Fruit fly (Drosophila melanogaster) whole organism, wandering third instar larva: ENCODE data around the gene CG33969.

ENCODE experiments used
- Abd-B ChIP-seq: fragments of >200 bp; optimal IDR thresholded peaks from 2 replicates; lab custom pipeline; 2017; ENCODE audit warnings: missing biosample characterization, missing genetic modification characterization
- CG9705 ChIP-seq: fragments of 200-800 bp; sonication (Bioruptor generic); optimal IDR thresholded peaks from 2 replicates; lab custom pipeline; 2018; ENCODE audit warnings: missing biosample characterization, mild to moderate bottlenecking, missing genetic modification characterization
- CrebA ChIP-seq: fragments of 200-800 bp; sonication (Bioruptor generic); optimal IDR thresholded peaks from 2 replicates; lab custom pipeline; 2016; ENCODE audit warnings: missing biosample characterization, mild to moderate bottlenecking, missing genetic modification characterization, borderline replicate concordance
- Dfd ChIP-seq: fragments of >200 bp; optimal IDR thresholded peaks from 2 replicates; lab custom pipeline; 2017; ENCODE audit warnings: missing biosample characterization, missing genetic modification characterization
- Dif ChIP-seq: fragments of 200-275, 200-300 bp; sonication (Bioruptor generic); optimal IDR thresholded peaks from 2 replicates; lab custom pipeline; 2018; ENCODE audit warnings: missing biosample characterization, missing genetic modification characterization; ENCODE audit not compliant: partially characterized antibody
- Myc ChIP-seq: fragments of >200 bp; optimal IDR thresholded peaks from 2 replicates; lab custom pipeline; 2017
- pan ChIP-seq: fragments of >200 bp; optimal IDR thresholded peaks from 2 replicates; lab custom pipeline; 2017
- psq ChIP-seq: fragments of 200-800 bp; sonication (Bioruptor generic); optimal IDR thresholded peaks from 3 replicates; lab custom pipeline; 2017; ENCODE audit warnings: missing biosample characterization, mild to moderate bottlenecking, missing genetic modification characterization, moderate library complexity
- usp ChIP-seq: fragments of >200 bp; optimal IDR thresholded peaks from 2 replicates; lab custom pipeline; 2017; ENCODE audit warnings: missing biosample characterization, missing genetic modification characterization

- no peak for TF ChIP-seq Abd-B (GFP tag; lab: Kevin White, UChicago)
- TF ChIP-seq Dif (GFP tag; lab: Kevin White, UChicago) = no peak
- no peak for TF ChIP-seq usp (GFP tag; lab: Kevin White, UChicago)
- no peak for TF ChIP-seq CG9705 (GFP tag; lab: Kevin White, UChicago)
- no peak for TF ChIP-seq CrebA (GFP tag; lab: Kevin White, UChicago)
- no peak for TF ChIP-seq psq (GFP tag; lab: Kevin White, UChicago)
- TF ChIP-seq Myc (lab: Kevin White, UChicago) = peak; percentile 66
- no peak for TF ChIP-seq pan (lab: Kevin White, UChicago)
- TF ChIP-seq Dfd = no peak
Measured at dm6 chr3L:20405971-20406948, 12.9 kb upstream of the CG33969 start.
